Worm (Caenorhabditis elegans): Measurements from ENCODE around the gene T23F6.5.

The T23F6.5 gene

ce11 chrIV:12698880-12699279, 42.5 kb downstream of the T23F6.5 start (continued):
- TF ChIP-seq lim-7 (GFP tag; IDR thresholded peaks at IDR 0.05) = no peak
- no peak for TF ChIP-seq dmd-8 (GFP tag; IDR thresholded peaks at IDR 0.05)
- no peak for TF ChIP-seq snpc-1.2 (GFP tag; IDR thresholded peaks at IDR 0.05)
- no peak for TF ChIP-seq daf-12 (tag; optimal IDR thresholded peaks at IDR 0.05)
- TF ChIP-seq spr-3 (GFP tag; optimal IDR thresholded peaks at IDR 0.05) = no peak
- peak; percentile 78 for TF ChIP-seq dmd-6 (GFP tag; IDR thresholded peaks at IDR 0.05)
- TF ChIP-seq zfp-3 (GFP tag; conservative IDR thresholded peaks at IDR 0.05) = no peak
- TF ChIP-seq saeg-2 (GFP tag; IDR thresholded peaks at IDR 0.05) = no peak
- TF ChIP-seq nhr-28 (tag; optimal IDR thresholded peaks at IDR 0.05) = peak; percentile 38
- no peak for TF ChIP-seq cey-2 (tag; optimal IDR thresholded peaks at IDR 0.05; ENCODE audit: borderline replicate concordance, insufficient read depth)

- TF ChIP-seq ama-1 (optimal IDR thresholded peaks at IDR 0.05) (no peak), lin-1 (GFP tag; IDR thresholded peaks at IDR 0.05) (peak; percentile 81), php-3 (GFP tag; IDR thresholded peaks at IDR 0.05) (peak; percentile 90), mdl-1 (tag; optimal IDR thresholded peaks at IDR 0.05) (peak in 1 of 2 experiments; percentile 50), nhr-102 (tag; optimal IDR thresholded peaks at IDR 0.05) (peak; percentile 76), madf-5 (GFP tag; IDR thresholded peaks at IDR 0.05) (no peak), ceh-20 (GFP tag; IDR thresholded peaks at IDR 0.05) (0 out of 2 replicates have a peak, but pooled peaks have one; percentile 19), lim-7 (GFP tag; IDR thresholded peaks at IDR 0.05) (no peak), mxl-3 (GFP tag; optimal IDR thresholded peaks at IDR 0.05) (peak; percentile 53), dmd-6 (GFP tag; IDR thresholded peaks at IDR 0.05) (peak; percentile 98), F49E8.2 (tag; optimal IDR thresholded peaks at IDR 0.05; ENCODE audit: borderline replicate concordance) (no peak), dve-1 (tag; optimal IDR thresholded peaks at IDR 0.05; ENCODE audit: insufficient read depth) (peak; percentile 81), snpc-1.2 (GFP tag; IDR thresholded peaks at IDR 0.05) (no peak), lsy-2 (tag; optimal IDR thresholded peaks at IDR 0.05) (peak in 1 of 2 experiments; percentile 29), hlh-30 (tag; optimal IDR thresholded peaks at IDR 0.05; ENCODE audit: insufficient read depth) (peak; percentile 54), nhr-28 (tag; optimal IDR thresholded peaks at IDR 0.05) (peak; percentile 88), T20F7.1 (GFP tag; optimal IDR thresholded peaks at IDR 0.05) (peak; percentile 78), mes-2 (tag; optimal IDR thresholded peaks at IDR 0.05; ENCODE audit: poor library complexity, severe bottlenecking) (peak; percentile 40), nhr-48 (tag; optimal IDR thresholded peaks at IDR 0.05) (peak; percentile 90), nhr-41 (GFP tag; IDR thresholded peaks at IDR 0.05) (peak; percentile 99), pqm-1 (tag; optimal IDR thresholded peaks at IDR 0.05) (peak; percentile 95), daf-16 (GFP tag; optimal IDR thresholded peaks at IDR 0.05) (peak in 1 of 2 experiments; percentile 57), daf-16 (tag; optimal IDR thresholded peaks at IDR 0.05) (peak; percentile 73), hlh-11 (tag; optimal IDR thresholded peaks at IDR 0.05) (peak; percentile 88), nhr-77 (tag; optimal IDR thresholded peaks at IDR 0.05) (peak; percentile 61), unc-62 (GFP tag; optimal IDR thresholded peaks at IDR 0.05 in 1 of 2) (peak in 1 of 2 experiments; percentile 5), unc-62 (tag; optimal IDR thresholded peaks at IDR 0.05) (no peak), tra-1 (GFP tag; IDR thresholded peaks at IDR 0.05) (peak; percentile 95), jun-1 (tag; optimal IDR thresholded peaks at IDR 0.05) (no peak)
Observed at ce11 chrIV:12689709-12690142, 51.6 kb downstream of the T23F6.5 start.

DNA sequence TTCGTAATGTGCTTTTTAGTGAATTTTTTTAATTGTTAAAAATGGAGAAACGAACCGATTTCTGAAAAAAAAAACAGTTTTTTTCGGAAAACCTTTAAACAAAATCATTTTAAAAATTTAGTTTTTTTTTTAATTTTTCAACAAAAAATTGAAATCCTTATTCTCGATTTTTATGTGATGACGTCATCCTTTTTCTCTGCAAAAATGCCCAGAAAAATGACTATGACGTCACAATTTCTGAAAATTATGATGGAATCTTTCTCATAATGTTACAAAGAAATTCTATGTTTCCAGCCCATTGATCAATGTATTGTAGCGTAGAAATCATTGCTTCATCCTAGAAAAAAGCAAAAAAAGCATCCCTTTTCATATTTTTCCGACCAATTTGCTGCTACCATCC, 52.0 kb downstream of the T23F6.5 start:
- no peak for TF ChIP-seq ceh-82 (tag; optimal IDR thresholded peaks at IDR 0.05)
- TF ChIP-seq vab-7 (GFP tag; IDR thresholded peaks at IDR 0.05) = no peak
- TF ChIP-seq dmd-6 (GFP tag; IDR thresholded peaks at IDR 0.05) = no peak
- TF ChIP-seq dmd-9 (GFP tag; IDR thresholded peaks at IDR 0.05) = no peak
- no peak for TF ChIP-seq mdt-29 (GFP tag; IDR thresholded peaks at IDR 0.05)
- TF ChIP-seq nhr-10 (tag; optimal IDR thresholded peaks at IDR 0.05) = no peak
- no peak for TF ChIP-seq ctbp-1 (GFP tag; IDR thresholded peaks at IDR 0.05)
- TF ChIP-seq snpc-1.2 (GFP tag; IDR thresholded peaks at IDR 0.05) = no peak
- TF ChIP-seq lin-15B (tag; optimal IDR thresholded peaks at IDR 0.05) = no peak
- no peak for TF ChIP-seq dve-1 (tag; optimal IDR thresholded peaks at IDR 0.05; ENCODE audit: insufficient read depth)
- TF ChIP-seq nhr-25 (tag; optimal IDR thresholded peaks at IDR 0.05; ENCODE audit: borderline replicate concordance, insufficient read depth) = no peak
